Fruit fly (Drosophila melanogaster): ENCODE results near the gene S1P.

Gene S1P

DNA sequence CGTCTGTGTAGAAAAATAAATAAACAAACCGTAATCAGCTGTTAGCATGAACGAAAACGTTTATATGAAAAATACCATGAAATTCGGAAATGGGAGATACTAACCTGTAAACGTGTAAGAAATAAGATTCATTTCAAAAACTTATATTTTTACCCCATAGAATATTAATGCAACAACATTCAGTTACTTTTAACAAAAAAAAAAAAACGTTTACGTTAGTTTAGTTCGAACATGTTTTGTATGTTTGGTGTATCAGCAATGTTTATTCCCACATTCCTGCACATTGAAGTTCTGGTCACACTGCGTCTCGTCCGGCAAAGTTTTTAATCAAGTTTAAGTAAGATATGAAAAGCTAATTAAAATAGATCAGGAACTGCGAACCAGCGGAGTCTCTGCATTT lies at the start of gene S1P, which contains the start of gene CG11307:
Gene S1P (minus strand): TSS at position 23 of the 400 bp plus-strand sequence.
Gene CG11307 (plus strand): TSS at position 270 of the 400 bp plus-strand sequence.
- TF ChIP-seq CG15336 (GFP tag; IDR thresholded peaks at IDR 0.05) (no peak), fkh (GFP tag; optimal IDR thresholded peaks at IDR 0.05) (peak; percentile 91)

DNA sequence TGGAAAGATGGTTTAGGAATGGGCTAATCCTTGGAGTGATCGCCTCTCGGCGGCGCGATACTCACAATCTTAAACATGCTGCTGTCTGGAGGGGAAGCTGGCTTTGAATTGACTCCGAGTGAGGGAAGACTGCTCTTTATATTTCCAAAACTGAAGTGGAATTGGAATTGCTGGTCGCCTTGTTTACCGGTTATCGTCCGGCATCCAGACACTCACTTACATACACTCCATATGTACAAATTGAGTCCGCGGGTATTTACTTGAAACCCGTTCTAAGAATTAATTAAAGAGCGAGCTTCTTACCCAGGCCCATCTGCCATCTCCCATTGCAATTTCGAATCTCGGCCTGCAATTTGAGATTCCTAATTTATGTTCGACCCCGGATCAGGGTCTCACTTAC lies 49.7 kb upstream of the S1P start, which contains the start of gene Cpr78E:
Gene Cpr78E (minus strand): TSS at position 101 of the 400 bp plus-strand sequence.
- TF ChIP-seq CG11294 (GFP tag; IDR thresholded peaks at IDR 0.05) (no peak), svp (GFP tag) (peak; percentile 26)

DNA sequence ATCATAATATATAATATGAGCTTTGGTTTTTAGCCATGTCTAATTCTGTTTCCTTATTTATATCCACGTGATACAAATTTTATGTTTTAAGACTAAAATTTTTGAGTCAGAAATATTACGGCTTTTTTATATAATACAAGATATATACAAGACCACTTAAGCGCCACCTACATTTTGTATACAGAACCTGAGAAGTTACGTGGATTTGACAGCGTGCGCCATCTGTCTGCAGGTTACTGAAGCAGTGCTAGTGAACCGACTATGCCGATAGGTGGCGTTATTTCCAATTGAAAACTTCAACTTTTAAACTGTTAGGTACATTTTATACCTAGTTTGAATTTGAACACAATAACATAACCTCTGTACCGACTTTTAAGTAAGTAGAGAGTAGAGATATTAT lies 35.6 kb upstream of the S1P start:
- peak; percentile 69 for TF ChIP-seq esn (GFP tag; optimal IDR thresholded peaks at IDR 0.05)
- no peak for TF ChIP-seq CG32006 (GFP tag; optimal IDR thresholded peaks at IDR 0.05)
- TF ChIP-seq Ets21C (GFP tag; optimal IDR thresholded peaks at IDR 0.05): peak; percentile 36
- TF ChIP-seq Hr4 (GFP tag; optimal IDR thresholded peaks at IDR 0.05): peak; percentile 35
- TF ChIP-seq ss (GFP tag; optimal IDR thresholded peaks at IDR 0.05): no peak
- TF ChIP-seq CG11902 (GFP tag; optimal IDR thresholded peaks at IDR 0.05): peak; percentile 46
- TF ChIP-seq CG3919 (GFP tag; optimal IDR thresholded peaks at IDR 0.05): peak; percentile 21
- peak; percentile 68 for TF ChIP-seq lz (GFP tag; optimal IDR thresholded peaks at IDR 0.05)
- TF ChIP-seq cyc (GFP tag; optimal IDR thresholded peaks at IDR 0.05): peak; percentile 69
- peak; percentile 79 for TF ChIP-seq CG31627 (GFP tag; optimal IDR thresholded peaks at IDR 0.05)
- peak; percentile 47 for TF ChIP-seq topi (GFP tag; optimal IDR thresholded peaks at IDR 0.05)
- no peak for TF ChIP-seq Blimp-1 (GFP tag; optimal IDR thresholded peaks at IDR 0.05)
- TF ChIP-seq Eip78C (GFP tag): peak; percentile 69
- peak; percentile 45 for TF ChIP-seq OdsH (GFP tag; optimal IDR thresholded peaks at IDR 0.05)
- TF ChIP-seq Hr39 (GFP tag; optimal IDR thresholded peaks at IDR 0.05): peak; percentile 76
- no peak for TF ChIP-seq CG34406 (GFP tag; optimal IDR thresholded peaks at IDR 0.05)
- no peak for TF ChIP-seq CG11294 (GFP tag; IDR thresholded peaks at IDR 0.05)
- TF ChIP-seq CG8319 (GFP tag; optimal IDR thresholded peaks at IDR 0.05): no peak
- TF ChIP-seq CG6808 (GFP tag; optimal IDR thresholded peaks at IDR 0.05): no peak
- no peak for TF ChIP-seq CG6163 (GFP tag; IDR thresholded peaks at IDR 0.05)
- peak; percentile 23 for TF ChIP-seq svp (GFP tag)
- no peak for TF ChIP-seq Gug (GFP tag; IDR thresholded peaks at IDR 0.05)
- peak; percentile 54 for TF ChIP-seq CG1621 (tag; optimal IDR thresholded peaks at IDR 0.05)
- peak; percentile 47 for TF ChIP-seq pdm3 (GFP tag; optimal IDR thresholded peaks at IDR 0.05)
- TF ChIP-seq Eip75B (GFP tag; optimal IDR thresholded peaks at IDR 0.05): peak; percentile 19
- peak; percentile 27 for TF ChIP-seq CG6792 (GFP tag; optimal IDR thresholded peaks at IDR 0.05)
- TF ChIP-seq CG10631 (GFP tag; optimal IDR thresholded peaks at IDR 0.05): peak; percentile 16
- TF ChIP-seq Smox (GFP tag; optimal IDR thresholded peaks at IDR 0.05): peak; percentile 24
- TF ChIP-seq Met (GFP tag; optimal IDR thresholded peaks at IDR 0.05): peak; percentile 48
- peak; percentile 26 for TF ChIP-seq acj6 (GFP tag; optimal IDR thresholded peaks at IDR 0.05)

DNA sequence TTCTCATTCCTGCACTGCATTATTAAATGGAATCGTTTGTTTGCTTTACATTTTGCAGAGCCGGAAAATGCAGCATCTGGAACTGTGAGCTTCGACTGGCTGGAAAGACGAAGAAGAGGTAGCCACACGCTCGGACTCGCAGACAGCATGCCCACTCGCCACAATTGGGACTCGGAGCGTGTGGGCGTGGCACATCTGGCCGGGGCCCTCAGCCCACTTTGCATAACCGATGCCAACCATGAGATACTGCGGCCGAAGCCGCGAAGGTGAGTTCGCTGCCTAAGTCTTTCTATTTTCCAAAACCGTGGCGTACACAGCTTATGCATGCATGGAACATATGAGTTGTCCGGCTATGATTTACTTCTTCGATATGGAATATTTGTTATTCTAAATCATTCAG lies 34.9 kb upstream of the S1P start:
- TF ChIP-seq dac (GFP tag; optimal IDR thresholded peaks at IDR 0.05) (no peak), CG3032 (tag; optimal IDR thresholded peaks at IDR 0.05) (no peak), Gug (GFP tag; IDR thresholded peaks at IDR 0.05) (no peak), Smox (GFP tag; optimal IDR thresholded peaks at IDR 0.05) (no peak), Eip93F (GFP tag; optimal IDR thresholded peaks at IDR 0.05) (no peak)

DNA sequence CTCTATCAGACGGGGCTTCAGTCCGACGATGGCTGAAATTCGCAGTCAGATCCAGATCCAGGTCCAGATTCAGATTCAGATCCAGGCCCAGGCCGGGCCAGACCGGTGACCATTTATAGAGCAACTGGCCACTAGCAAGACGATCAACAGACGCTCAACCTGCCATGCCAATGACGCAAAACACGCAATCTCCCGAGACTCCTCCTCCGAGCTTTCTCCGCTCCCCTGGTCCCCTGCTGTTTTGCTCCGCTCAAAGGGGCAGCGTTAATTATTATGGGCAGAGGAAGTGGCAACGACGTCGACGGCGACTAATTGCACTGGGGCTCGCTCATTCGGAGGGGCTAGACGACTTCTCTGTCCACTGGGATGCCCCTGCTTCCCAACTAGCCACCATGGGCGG lies 34.2 kb upstream of the S1P start:
- no peak for TF ChIP-seq fkh (GFP tag; optimal IDR thresholded peaks at IDR 0.05)
- TF ChIP-seq ss (GFP tag; optimal IDR thresholded peaks at IDR 0.05): peak in 1 of 2 experiments; percentile 95
